Worm (Caenorhabditis elegans) whole organism, late embryonic: ENCODE data around the gene T13F2.2.
"Not testable (repeated sequence)": the region's sequence is repeated elsewhere in the genome, so short reads cannot be mapped to it uniquely, and the experiment has no call there.

ENCODE experiments used
- ama-1 ChIP-seq: fragments of 150-350 bp; optimal IDR thresholded peaks from 2 replicates; lab custom pipeline; 2014
- sox-2 ChIP-seq: fragments of 200-800 bp; sonication (Bioruptor generic); IDR thresholded peaks from 2 replicates; pipeline ENCODE4 v1.3.6; 2022; ENCODE audit warnings: missing genetic modification reagents, missing genetic modification characterization, missing compliant biosample characterization
- unc-42 ChIP-seq: sonication (generic microtip); optimal IDR thresholded peaks from 2 replicates; lab custom pipeline; 2016; ENCODE audit warnings: missing genotype, missing genetic modification characterization, missing compliant biosample characterization

- not testable (repeated sequence) for TF ChIP-seq unc-42 (tag; lab: Kevin White, UChicago); ama-1 (lab: Kevin White, UChicago); sox-2 (GFP tag; lab: Robert Waterston, UW)
Observed at ce11 chrIV:9769746-9770145, 27.4 kb downstream of the T13F2.2 start, which contains the start of gene msp-78.
